Fruit fly (Drosophila melanogaster) whole organism, embryonic: ENCODE data around the gene RpS2.

Experiments used
- CG12219 ChIP-seq: fragments of 200-800 bp; sonication (Bioruptor generic); optimal IDR thresholded peaks from 3 replicates; lab custom pipeline; 2018; ENCODE audit warnings: missing biosample characterization, mild to moderate bottlenecking, missing genetic modification characterization
- CG17361 ChIP-seq: fragments of 200-800 bp; sonication (Bioruptor generic); IDR thresholded peaks from 3 replicates; pipeline ENCODE4 v1.3.6; 2022; ENCODE audit warnings: missing biosample characterization, missing genetic modification characterization
- CG32532 ChIP-seq: fragments of 200-800 bp; sonication (Bioruptor generic); IDR thresholded peaks from 2 replicates; pipeline ENCODE4 v1.3.6; 2022; ENCODE audit warnings: missing biosample characterization, missing genetic modification characterization
- CG3838 ChIP-seq: fragments of 200-800 bp; sonication (Bioruptor generic); optimal IDR thresholded peaks from 3 replicates; lab custom pipeline; 2016; ENCODE audit warnings: missing biosample characterization, missing genetic modification characterization
- CTCF ChIP-seq: fragments of 200-800 bp; sonication (Bioruptor generic); optimal IDR thresholded peaks from 2 replicates; lab custom pipeline; 2017; ENCODE audit warnings: missing biosample characterization, mild to moderate bottlenecking, missing genetic modification characterization, moderate library complexity
- cas ChIP-seq: fragments of 200-800 bp; sonication (Bioruptor generic); IDR thresholded peaks from 2 replicates; pipeline ENCODE4 v1.3.6; 2022; ENCODE audit warnings: missing biosample characterization, missing genetic modification characterization
- dysf ChIP-seq: fragments of 200-800 bp; sonication (Bioruptor generic); IDR thresholded peaks from 3 replicates; pipeline ENCODE4 v1.3.6; 2022; ENCODE audit warnings: missing biosample characterization, missing genetic modification characterization
- insv ChIP-seq, 2 experiments: fragments of 200-800 bp; sonication (Bioruptor generic); optimal IDR thresholded peaks; 3 replicates each; lab custom pipeline; 2016 to 2018; ENCODE audit warnings: missing biosample characterization in 2 of 2, missing genetic modification characterization in 2 of 2
- nmo ChIP-seq: fragments of 200-800 bp; sonication (Bioruptor generic); optimal IDR thresholded peaks from 2 replicates; lab custom pipeline; 2018; ENCODE audit warnings: missing biosample characterization, mild to moderate bottlenecking, missing genetic modification characterization, moderate library complexity
- otp ChIP-seq: fragments of 200-800 bp; sonication (Bioruptor generic); IDR thresholded peaks from 3 replicates; pipeline ENCODE4, ENCODE4 v1.3.6; 2022; ENCODE audit warnings: missing biosample characterization, missing genetic modification characterization

DNA sequence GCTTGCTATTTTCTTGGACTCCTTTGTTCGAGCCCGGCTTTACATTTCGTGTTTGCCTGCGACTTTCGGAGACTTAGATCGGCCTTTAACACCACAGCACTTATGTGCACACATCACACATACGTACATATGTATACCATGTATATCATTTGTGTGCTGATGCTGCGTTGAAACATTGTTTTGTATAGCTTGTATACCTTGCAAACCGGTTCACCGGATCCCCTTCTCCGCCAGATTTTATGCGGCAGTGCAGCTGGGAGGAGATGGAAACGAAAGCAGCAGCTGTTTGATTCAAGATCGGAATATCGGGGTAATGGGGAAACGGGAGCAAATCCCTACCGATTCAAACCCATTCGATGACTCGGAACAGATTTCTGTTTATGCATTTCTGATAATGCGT is 48.7 kb upstream of the RpS2 start:
- TF ChIP-seq CG32532 (GFP tag; lab: Robert Waterston, UW) (no peak; the same call in 1 of the 2 replicates), CTCF (GFP tag; lab: Kevin White, UChicago) (no peak), nmo (GFP tag; lab: Kevin White, UChicago) (no peak), cas (GFP tag; lab: Robert Waterston, UW) (no peak), CG12219 (no peak), CG17361 (no peak), CG3838 (no peak), otp (GFP tag; lab: Robert Waterston, UW) (no peak), dysf (GFP tag; lab: Robert Waterston, UW) (no peak), insv (GFP tag; optimal IDR thresholded peaks at IDR 0.05; lab: Kevin White, UChicago) (no peak)
